Worm (Caenorhabditis elegans): ENCODE results near the gene ZC262.2.

ce11 chrIII:8286003-8286402 is 45.9 kb upstream of the ZC262.2 start:
- no peak for TF ChIP-seq nhr-28 (tag; optimal IDR thresholded peaks at IDR 0.05)
- no peak for TF ChIP-seq lin-13 (tag; optimal IDR thresholded peaks at IDR 0.05)
- TF ChIP-seq nhr-76 (tag; optimal IDR thresholded peaks at IDR 0.05) = no peak
- no peak for TF ChIP-seq ztf-11 (tag; optimal IDR thresholded peaks at IDR 0.05)
- TF ChIP-seq unc-62 (GFP tag; optimal IDR thresholded peaks at IDR 0.05) = no peak
- TF ChIP-seq cnd-1 (tag; optimal IDR thresholded peaks at IDR 0.05) = no peak
- no peak for TF ChIP-seq pha-4 (tag; optimal IDR thresholded peaks at IDR 0.05)
